Worm (Caenorhabditis elegans) whole organism, L4 larva: Measurements from ENCODE around the gene gei-8.

ENCODE experiments used
- F10B5.3 ChIP-seq: sonication (generic microtip); optimal IDR thresholded peaks from 2 replicates; lab custom pipeline; 2016; ENCODE audit warnings: mild to moderate bottlenecking, missing genetic modification characterization, missing compliant biosample characterization
- F44E2.7 ChIP-seq: fragments of 200-800 bp; sonication (Bioruptor generic); IDR thresholded peaks from 2 replicates; pipeline ENCODE4 v2.1.2; 2022; ENCODE audit warnings: missing genetic modification characterization, missing compliant biosample characterization
- T20F7.1 ChIP-seq: fragments of 200-800 bp; sonication (Bioruptor generic); optimal IDR thresholded peaks from 2 replicates; lab custom pipeline; 2018; ENCODE audit warnings: mild to moderate bottlenecking, missing genetic modification characterization, missing compliant biosample characterization
- ZK546.5 ChIP-seq, 2 experiments: sonication (generic microtip); optimal IDR thresholded peaks; 2 replicates each; lab custom pipeline; 2017; ENCODE audit warnings: missing biosample characterization in 2 of 2, missing genetic modification characterization in 2 of 2
- aha-1 ChIP-seq: fragments of 150-350 bp; peaks from one replicate; lab custom pipeline; 2014; ENCODE audit warnings: missing biosample characterization, missing genetic modification characterization
- ceh-32 ChIP-seq: sonication (generic microtip); optimal IDR thresholded peaks from 2 replicates; lab custom pipeline; 2016; ENCODE audit warnings: mild to moderate bottlenecking, missing genetic modification characterization, missing compliant biosample characterization; ENCODE audit not compliant: poor library complexity
- ceh-44 ChIP-seq: fragments of 200-800 bp; sonication (Bioruptor generic); IDR thresholded peaks from 2 replicates; pipeline ENCODE4 v1.3.6; 2022; ENCODE audit warnings: missing genetic modification reagents, missing genetic modification characterization, missing compliant biosample characterization
- daf-16 ChIP-seq, 3 experiments: sonication (generic microtip); optimal IDR thresholded peaks; 2 replicates each; lab custom pipeline; 2016 to 2017; ENCODE audit warnings: missing genetic modification characterization in 3 of 3, missing genetic modification reagents in 3 of 3, mild to moderate bottlenecking in 2 of 3, missing compliant biosample characterization in 2 of 3, missing biosample characterization in 1 of 3, moderate library complexity in 1 of 3
- dmd-6 ChIP-seq: fragments of 200-800 bp; sonication (Bioruptor generic); IDR thresholded peaks from 2 replicates; pipeline ENCODE4 v1.3.6; 2022; ENCODE audit warnings: missing genetic modification reagents, missing genetic modification characterization, missing compliant biosample characterization
- egl-27 ChIP-seq: sonication (generic microtip); optimal IDR thresholded peaks from 3 replicates; lab custom pipeline; 2017; ENCODE audit warnings: missing biosample characterization, missing genetic modification reagents, missing genetic modification characterization
- fkh-10 ChIP-seq: fragments of 150-350 bp; optimal IDR thresholded peaks from 2 replicates; lab custom pipeline; 2014; ENCODE audit warnings: missing biosample characterization, missing genetic modification reagents, missing genetic modification characterization
- lin-13 ChIP-seq: fragments of 150-350 bp; optimal IDR thresholded peaks from 2 replicates; lab custom pipeline; 2014; ENCODE audit warnings: missing biosample characterization, missing genetic modification reagents, missing genetic modification characterization
- lin-15B ChIP-seq: fragments of 150-350 bp; sonication (generic microtip); optimal IDR thresholded peaks from 3 replicates; lab custom pipeline; 2014; ENCODE audit warnings: missing biosample characterization, missing genetic modification characterization
- mes-2 ChIP-seq: sonication (generic microtip); optimal IDR thresholded peaks from 2 replicates; lab custom pipeline; 2016; ENCODE audit warnings: missing genotype, mild to moderate bottlenecking, missing genetic modification characterization, missing compliant biosample characterization; ENCODE audit not compliant: poor library complexity, severe bottlenecking
- mxl-3 ChIP-seq: fragments of 200-800 bp; sonication (Bioruptor generic); optimal IDR thresholded peaks from 2 replicates; lab custom pipeline; 2018; ENCODE audit warnings: mild to moderate bottlenecking, missing genetic modification characterization, missing compliant biosample characterization
- nhr-237 ChIP-seq: sonication (generic microtip); optimal IDR thresholded peaks from 2 replicates; lab custom pipeline; 2017; ENCODE audit warnings: missing biosample characterization, missing genetic modification characterization
- nhr-25 ChIP-seq: sonication (generic microtip); optimal IDR thresholded peaks from 2 replicates; lab custom pipeline; 2017; ENCODE audit warnings: missing genetic modification characterization, mild to moderate bottlenecking, missing compliant biosample characterization, antibody characterized with exemption, moderate library complexity, borderline replicate concordance; ENCODE audit not compliant: insufficient read depth
- nhr-41 ChIP-seq: fragments of 200-800 bp; sonication (Bioruptor generic); IDR thresholded peaks from 2 replicates; pipeline ENCODE4 v1.3.6; 2022; ENCODE audit warnings: missing genetic modification reagents, missing genetic modification characterization, missing compliant biosample characterization
- nhr-42 ChIP-seq: fragments of 200-800 bp; sonication (Bioruptor generic); IDR thresholded peaks from 2 replicates; pipeline ENCODE4 v1.3.6; 2022; ENCODE audit warnings: missing genetic modification characterization, missing compliant biosample characterization
- nhr-6 ChIP-seq: fragments of 150-350 bp; optimal IDR thresholded peaks from 2 replicates; lab custom pipeline; 2014; ENCODE audit warnings: missing biosample characterization, missing genetic modification characterization
- pha-4 ChIP-seq, 2 experiments: fragments of 150-350 bp in 1 of 2; fragments of 200-800 bp in 1 of 2; sonication (Bioruptor generic) in 1 of 2; IDR thresholded peaks in 1 of 2; optimal IDR thresholded peaks in 1 of 2; 2 replicates each; pipeline versions ENCODE4 v1.3.6 to Lab custom; 2014 to 2022; ENCODE audit warnings: missing genetic modification characterization in 2 of 2, missing genetic modification reagents in 2 of 2, missing biosample characterization in 1 of 2, missing compliant biosample characterization in 1 of 2
- rbr-2 ChIP-seq: sonication (generic microtip); optimal IDR thresholded peaks from 2 replicates; lab custom pipeline; 2016; ENCODE audit warnings: missing genotype, missing genetic modification characterization, missing compliant biosample characterization
- skn-1 ChIP-seq: fragments of 150-350 bp; optimal IDR thresholded peaks from 2 replicates; lab custom pipeline; 2014; ENCODE audit warnings: missing biosample characterization, missing genetic modification characterization
- unc-39 ChIP-seq: sonication (generic microtip); optimal IDR thresholded peaks from 2 replicates; lab custom pipeline; 2017; ENCODE audit warnings: missing biosample characterization, missing genetic modification characterization
- unc-62 ChIP-seq, 3 experiments: fragments of 150-350 bp in 1 of 3; sonication (generic microtip); optimal IDR thresholded peaks in 2 of 3; peaks in 1 of 3; 1 replicate in 1 of 3; 2 replicates in 2 of 3; lab custom pipeline; 2014 to 2017; ENCODE audit warnings: missing biosample characterization in 3 of 3, missing genetic modification characterization in 3 of 3, missing genetic modification reagents in 3 of 3, missing genotype in 1 of 3
- zip-2 ChIP-seq: fragments of 150-350 bp; optimal IDR thresholded peaks from 2 replicates; lab custom pipeline; 2014; ENCODE audit warnings: missing biosample characterization, missing genetic modification characterization

gei-8 gene

DNA sequence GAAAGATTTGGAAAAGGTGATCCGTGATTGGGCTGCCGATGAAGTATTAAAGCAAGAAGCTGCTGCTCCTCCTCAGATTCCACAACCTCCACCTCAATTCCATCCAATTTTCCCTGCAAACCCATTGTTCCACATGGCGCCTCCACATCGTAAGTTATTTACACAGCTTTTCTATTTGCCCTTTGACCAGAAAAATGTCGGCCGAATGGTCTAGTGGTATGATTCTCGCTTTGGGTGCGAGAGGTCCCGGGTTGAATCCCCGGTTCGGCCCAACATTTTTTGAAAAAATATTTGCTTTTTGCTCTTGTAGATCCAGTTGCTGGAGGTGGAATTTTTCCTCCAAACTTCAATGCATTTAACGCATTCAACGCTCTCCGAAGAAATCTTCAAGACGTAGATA is 51.8 kb downstream of the gei-8 start (continued):
- TF ChIP-seq unc-62 (GFP tag; optimal IDR thresholded peaks at IDR 0.05 in 1 of 2; lab: Kevin White, UChicago): peak in 1 of 2 experiments; percentile 95
- TF ChIP-seq unc-62 (tag; optimal IDR thresholded peaks at IDR 0.05; lab: Kevin White, UChicago): no peak
- no peak for TF ChIP-seq ceh-44 (GFP tag; lab: Robert Waterston, UW)

ce11 chrIII:8067798-8068197 is 53.2 kb downstream of the gei-8 start:
- no peak for TF ChIP-seq mxl-3
- TF ChIP-seq aha-1 (tag; lab: Kevin White, UChicago): peak; percentile 93

DNA sequence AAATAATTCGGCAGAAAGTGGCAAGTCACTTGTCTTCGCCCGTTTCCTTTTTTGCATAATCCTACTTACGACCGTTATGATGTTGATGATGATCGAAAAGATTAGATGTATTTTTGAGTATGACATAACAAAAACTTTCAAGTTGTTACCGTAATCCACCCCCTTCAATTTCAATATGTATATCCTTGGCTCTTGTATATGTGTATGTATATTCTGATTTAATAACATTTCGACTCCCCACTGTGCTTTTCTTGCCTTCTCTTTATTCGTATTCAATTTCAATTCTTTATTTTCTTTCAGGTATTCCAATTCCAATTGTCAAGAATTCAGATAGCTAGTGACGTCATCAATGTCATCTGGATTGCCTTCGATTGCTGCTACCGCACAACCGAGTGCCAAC is 54.0 kb downstream of the gei-8 start, which contains the start of gene pros-1:
pros-1 (plus strand) TSS at position 301 of the 400 bp plus-strand sequence.
- no peak for TF ChIP-seq mes-2 (tag; lab: Kevin White, UChicago)
- TF ChIP-seq skn-1 (tag; lab: Kevin White, UChicago): no peak
- TF ChIP-seq lin-13: no peak
- no peak for TF ChIP-seq unc-39 (tag; lab: Kevin White, UChicago)
- no peak for TF ChIP-seq egl-27 (tag; lab: Kevin White, UChicago)
- TF ChIP-seq fkh-10 (GFP tag; lab: Kevin White, UChicago): no peak
- TF ChIP-seq lin-15B (tag; lab: Kevin White, UChicago): no peak
- TF ChIP-seq F10B5.3 (tag; lab: Kevin White, UChicago): no peak
- no peak for TF ChIP-seq T20F7.1 (GFP tag; lab: Kevin White, UChicago)
- TF ChIP-seq ceh-32: no peak

ce11 chrIII:8065101-8065500 is 55.9 kb downstream of the gei-8 start:
- no peak for TF ChIP-seq skn-1 (tag; lab: Kevin White, UChicago)
- no peak for TF ChIP-seq nhr-237 (tag; lab: Kevin White, UChicago)
- no peak for TF ChIP-seq ceh-44 (GFP tag; lab: Robert Waterston, UW)
- TF ChIP-seq rbr-2 (tag; lab: Kevin White, UChicago): no peak
- TF ChIP-seq ZK546.5 (tag; optimal IDR thresholded peaks at IDR 0.05; lab: Kevin White, UChicago): no peak
- no peak for TF ChIP-seq ceh-32
- no peak for TF ChIP-seq dmd-6
- TF ChIP-seq daf-16 (GFP tag; optimal IDR thresholded peaks at IDR 0.05; lab: Kevin White, UChicago): no peak
- TF ChIP-seq daf-16 (tag; optimal IDR thresholded peaks at IDR 0.05; lab: Kevin White, UChicago): no peak
- TF ChIP-seq nhr-42 (GFP tag; lab: Robert Waterston, UW): no peak
- no peak for TF ChIP-seq nhr-41 (GFP tag; lab: Robert Waterston, UW)
- TF ChIP-seq nhr-6: no peak
- no peak for TF ChIP-seq zip-2
- no peak for TF ChIP-seq F44E2.7 (GFP tag; lab: Robert Waterston, UW)
- no peak for TF ChIP-seq pha-4 (GFP tag; IDR thresholded peaks at IDR 0.05; lab: Robert Waterston, UW)
- no peak for TF ChIP-seq pha-4 (tag; optimal IDR thresholded peaks at IDR 0.05; lab: Kevin White, UChicago)
- TF ChIP-seq, all 104 proteins: peak for 0

- TF ChIP-seq unc-62 (GFP tag; optimal IDR thresholded peaks at IDR 0.05 in 1 of 2; lab: Kevin White, UChicago) (peak in 1 of 2 experiments; percentile 95), unc-62 (tag; optimal IDR thresholded peaks at IDR 0.05; lab: Kevin White, UChicago) (no peak), nhr-25 (tag; lab: Kevin White, UChicago) (no peak)
Measured at ce11 chrIII:8063659-8064058, 57.4 kb downstream of the gei-8 start.
